Worm (Caenorhabditis elegans) whole organism, L2 larva: ENCODE results near the gene C25E10.4.

Experiments
- aly-2 ChIP-seq: fragments of 150-350 bp; optimal IDR thresholded peaks from 2 replicates; lab custom pipeline; 2014; ENCODE audit warnings: missing biosample characterization, missing genetic modification characterization
- fos-1 ChIP-seq: fragments of 150-350 bp; optimal IDR thresholded peaks from 2 replicates; lab custom pipeline; 2014; ENCODE audit warnings: missing biosample characterization, missing genetic modification characterization
- mab-5 ChIP-seq: fragments of 150-350 bp; optimal IDR thresholded peaks from 2 replicates; lab custom pipeline; 2014; ENCODE audit warnings: missing biosample characterization, missing genetic modification characterization
- ztf-11 ChIP-seq: sonication (generic microtip); optimal IDR thresholded peaks from 2 replicates; lab custom pipeline; 2017; ENCODE audit warnings: missing biosample characterization, missing genetic modification characterization

ce11 chrV:9053969-9054368, 20.6 kb downstream of the C25E10.4 start, which contains the start of gene C25E10.8:
- no peak for TF ChIP-seq ztf-11 (tag; lab: Kevin White, UChicago)
- TF ChIP-seq fos-1 (tag; lab: Kevin White, UChicago) = no peak
- no peak for TF ChIP-seq mab-5
- no peak for TF ChIP-seq aly-2
